Fruit fly (Drosophila melanogaster) Kc167 (cell line): ENCODE results near the gene wda.

Source experiments
- Sin3A ChIP-seq: fragments of >200 bp; optimal IDR thresholded peaks from 2 replicates; lab custom pipeline; 2018; ENCODE audit warnings: missing external identifiers
- h ChIP-seq: fragments of >200 bp; optimal IDR thresholded peaks from 3 replicates; lab custom pipeline; 2018; ENCODE audit warnings: missing external identifiers
- psq ChIP-seq: fragments of >200 bp; optimal IDR thresholded peaks from 2 replicates; lab custom pipeline; 2017; ENCODE audit warnings: missing external identifiers
- ttk ChIP-seq: sonication (Bioruptor generic); optimal IDR thresholded peaks from 2 replicates; lab custom pipeline; 2017; ENCODE audit warnings: missing external identifiers

DNA sequence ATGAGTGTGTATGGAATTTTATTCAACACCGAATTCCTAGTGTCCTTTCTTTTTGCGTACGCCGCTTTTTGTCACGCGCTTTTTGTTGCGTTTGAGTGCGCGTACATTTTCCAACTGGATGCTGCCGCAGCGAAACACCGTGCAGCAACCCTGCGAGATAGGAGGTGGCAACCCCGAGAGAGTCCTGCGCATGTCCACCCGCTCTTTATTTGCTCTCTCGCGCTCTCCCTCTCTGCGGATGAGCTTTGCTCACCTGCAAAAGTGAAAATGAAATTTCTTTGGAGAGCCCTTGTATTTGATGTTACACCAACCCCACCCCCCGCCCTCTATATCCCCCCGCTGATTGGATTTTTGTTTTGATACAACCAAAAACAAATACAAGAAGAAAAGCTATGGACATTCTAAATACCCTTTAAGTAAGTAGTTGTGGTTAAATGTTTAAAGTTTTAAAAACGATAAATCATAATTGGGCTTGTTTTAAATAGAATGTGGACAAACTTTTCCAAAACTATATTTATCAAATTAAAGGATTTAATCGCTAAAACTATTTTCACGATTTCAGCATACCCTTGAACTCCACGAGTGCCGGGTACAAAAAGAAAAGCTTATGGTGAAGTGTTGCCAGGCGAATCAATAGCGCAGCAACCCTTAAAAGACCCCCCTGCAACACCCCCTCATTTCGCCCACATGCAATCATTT is 17.8 kb downstream of the wda start:
- TF ChIP-seq psq (lab: Kevin White, UChicago) (no peak), h (lab: Kevin White, UChicago) (no peak), ttk (lab: Kevin White, UChicago) (no peak), Sin3A (lab: Kevin White, UChicago) (no peak)
